Fruit fly (Drosophila melanogaster): Measurements from ENCODE around the gene CG42821.

Gene CG42821

dm6 chr3R:17404155-17404554, 8.7 kb upstream of the CG42821 start:
- TF ChIP-seq ATbp (GFP tag; optimal IDR thresholded peaks at IDR 0.05) (no peak), Drgx (GFP tag; IDR thresholded peaks at IDR 0.05) (no peak), CG4424 (GFP tag; optimal IDR thresholded peaks at IDR 0.05) (no peak), CG2120 (GFP tag; optimal IDR thresholded peaks at IDR 0.05) (peak; percentile 32), CG7963 (GFP tag; IDR thresholded peaks at IDR 0.05; ENCODE audit: partially characterized antibody) (no peak), slbo (GFP tag; IDR thresholded peaks at IDR 0.05) (no peak), Med (GFP tag) (peak; percentile 33), prd (optimal IDR thresholded peaks at IDR 0.05) (no peak), prd (GFP tag; IDR thresholded peaks at IDR 0.05) (no peak), unpg (GFP tag; optimal IDR thresholded peaks at IDR 0.05) (no peak), lbe (GFP tag; optimal IDR thresholded peaks at IDR 0.05) (peak; percentile 75), Mad (GFP tag; optimal IDR thresholded peaks at IDR 0.05) (no peak), Vsx1 (GFP tag; optimal IDR thresholded peaks at IDR 0.05) (no peak), Usf (GFP tag; optimal IDR thresholded peaks at IDR 0.05) (no peak), zf30C (GFP tag; optimal IDR thresholded peaks at IDR 0.05) (no peak), Fer1 (GFP tag; optimal IDR thresholded peaks at IDR 0.05) (no peak), zfh1 (GFP tag; IDR thresholded peaks at IDR 0.05) (no peak), CG14014 (GFP tag; IDR thresholded peaks at IDR 0.05) (no peak), Hey (tag; optimal IDR thresholded peaks at IDR 0.05) (no peak), fd64A (GFP tag; optimal IDR thresholded peaks at IDR 0.05) (no peak), jumu (GFP tag; optimal IDR thresholded peaks at IDR 0.05) (no peak), Hand (GFP tag; optimal IDR thresholded peaks at IDR 0.05) (no peak), CG17612 (GFP tag; IDR thresholded peaks at IDR 0.05) (no peak), sc (optimal IDR thresholded peaks at IDR 0.05) (no peak), sc (GFP tag; optimal IDR thresholded peaks at IDR 0.05) (no peak), crol (GFP tag; IDR thresholded peaks at IDR 0.05) (no peak), sisA (GFP tag; IDR thresholded peaks at IDR 0.05) (no peak), tup (GFP tag; optimal IDR thresholded peaks at IDR 0.05) (no peak), Stat92E (GFP tag; optimal IDR thresholded peaks at IDR 0.05) (no peak), luna (GFP tag; optimal IDR thresholded peaks at IDR 0.05) (no peak), sens (GFP tag) (peak; percentile 15), Hmr (GFP tag; optimal IDR thresholded peaks at IDR 0.05) (peak; percentile 66), CG2678 (tag; optimal IDR thresholded peaks at IDR 0.05) (peak; percentile 6)

DNA sequence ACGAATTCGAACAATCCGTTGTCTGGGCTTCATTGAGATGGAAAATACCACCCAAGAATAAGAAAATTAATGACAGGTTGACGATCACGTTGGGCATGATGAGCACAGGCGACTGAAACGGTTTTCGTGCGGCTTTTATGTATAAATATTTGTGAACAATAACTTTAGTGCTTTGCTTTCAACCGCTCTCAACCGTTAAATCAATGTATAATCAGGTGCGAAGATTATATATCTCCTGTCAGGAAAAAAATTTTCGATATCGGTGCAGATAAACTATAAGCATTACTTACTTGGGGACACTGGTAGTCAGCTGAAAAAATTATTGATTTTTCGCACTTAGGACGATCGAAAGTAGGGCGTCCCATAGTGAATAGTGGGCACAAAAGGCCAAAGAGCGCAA, 7.9 kb upstream of the CG42821 start, which contains the start of gene CG42823:
Gene CG42823 (minus strand): TSS at position 101 of the 400 bp plus-strand sequence.
- TF ChIP-seq nau (GFP tag; optimal IDR thresholded peaks at IDR 0.05) = no peak
- no peak for TF ChIP-seq az2 (GFP tag; optimal IDR thresholded peaks at IDR 0.05)
- TF ChIP-seq seq (GFP tag; IDR thresholded peaks at IDR 0.05) = no peak
- TF ChIP-seq CG11398 (GFP tag; optimal IDR thresholded peaks at IDR 0.05) = no peak
- TF ChIP-seq CkIIα-i1 (GFP tag; IDR thresholded peaks at IDR 0.05) = no peak
- no peak for TF ChIP-seq C15 (GFP tag; IDR thresholded peaks at IDR 0.05)
- TF ChIP-seq sima (GFP tag; optimal IDR thresholded peaks at IDR 0.05) = no peak
- no peak for TF ChIP-seq bcd (GFP tag; optimal IDR thresholded peaks at IDR 0.05)

- no peak for TF ChIP-seq ara (GFP tag; IDR thresholded peaks at IDR 0.05)
- no peak for TF ChIP-seq Doc3 (GFP tag; IDR thresholded peaks at IDR 0.05; ENCODE audit: partially characterized antibody)
- TF ChIP-seq CG7745 (tag; optimal IDR thresholded peaks at IDR 0.05) = no peak
- TF ChIP-seq Gug (GFP tag; IDR thresholded peaks at IDR 0.05) = no peak
- no peak for TF ChIP-seq Ada2b (GFP tag; IDR thresholded peaks at IDR 0.05)
- no peak for TF ChIP-seq ro (GFP tag; IDR thresholded peaks at IDR 0.05)
- no peak for TF ChIP-seq unpg (GFP tag; optimal IDR thresholded peaks at IDR 0.05)
- TF ChIP-seq Fer3 (tag; optimal IDR thresholded peaks at IDR 0.05) = no peak
- no peak for TF ChIP-seq CG3163 (GFP tag; optimal IDR thresholded peaks at IDR 0.05)
- no peak for TF ChIP-seq Oli (tag; optimal IDR thresholded peaks at IDR 0.05)
- TF ChIP-seq pzg (GFP tag; optimal IDR thresholded peaks at IDR 0.05) = no peak
- TF ChIP-seq Lhr (GFP tag; optimal IDR thresholded peaks at IDR 0.05) = no peak
- TF ChIP-seq MESR4 (GFP tag; optimal IDR thresholded peaks at IDR 0.05) = no peak
Observed at dm6 chr3R:17406411-17406810, 6.5 kb upstream of the CG42821 start, which contains the start of the genes CG42824 and CG42798. TSS of gene CG42824 (minus strand) at chr3R:17406511. TSS of gene CG42798 (plus strand) at chr3R:17406678.

All from whole organism, embryonic.